Worm (Caenorhabditis elegans): Measurements from ENCODE around the gene T05A8.2.

DNA sequence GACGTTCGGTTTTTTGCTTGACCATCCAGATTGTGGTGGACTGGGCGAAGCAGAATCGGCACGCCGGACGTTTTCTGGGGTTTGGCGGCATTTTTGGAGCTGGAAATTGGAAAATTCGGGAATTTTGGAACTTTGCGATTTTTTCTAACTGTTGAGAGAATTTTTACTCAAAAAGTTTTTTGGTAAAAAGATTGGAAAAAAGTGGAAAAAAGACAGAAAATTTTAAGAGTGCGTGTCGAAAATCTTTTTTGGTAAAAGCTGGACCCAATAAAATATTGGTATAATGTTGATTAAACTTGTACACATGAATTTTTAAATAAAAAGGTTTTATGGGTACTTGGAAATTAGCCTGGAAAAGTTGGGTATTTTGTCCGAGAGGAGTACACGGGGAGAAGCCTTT lies 31.4 kb upstream of the T05A8.2 start, which contains the start of gene T05A8.7:
- TF ChIP-seq mab-5 (tag; optimal IDR thresholded peaks at IDR 0.05) (no peak), ztf-11 (tag; optimal IDR thresholded peaks at IDR 0.05) (no peak), ham-2 (GFP tag; optimal IDR thresholded peaks at IDR 0.05) (no peak), lsy-2 (tag; optimal IDR thresholded peaks at IDR 0.05) (no peak), nhr-12 (tag; optimal IDR thresholded peaks at IDR 0.05) (no peak), zip-8 (tag; optimal IDR thresholded peaks at IDR 0.05) (no peak), nhr-28 (tag; optimal IDR thresholded peaks at IDR 0.05) (no peak), elt-3 (tag; optimal IDR thresholded peaks at IDR 0.05) (no peak), elt-1 (tag; optimal IDR thresholded peaks at IDR 0.05; ENCODE audit: borderline replicate concordance, insufficient read depth) (no peak), ceh-39 (tag; optimal IDR thresholded peaks at IDR 0.05) (no peak), sptf-1 (tag; optimal IDR thresholded peaks at IDR 0.05) (no peak), snpc-4 (tag; optimal IDR thresholded peaks at IDR 0.05) (no peak), tbx-8 (GFP tag; optimal IDR thresholded peaks at IDR 0.05) (no peak), nhr-237 (tag; optimal IDR thresholded peaks at IDR 0.05) (no peak)

All from whole organism, mixed stage, embryonic.